Fruit fly (Drosophila melanogaster) S2 (cell line): ENCODE measurements around the gene Rrp40.

Experiments used
- CG8478 ChIP-seq: fragments of >200 bp; optimal IDR thresholded peaks from 2 replicates; lab custom pipeline; 2018
- CTCF ChIP-seq, 2 experiments: fragments of >200 bp; optimal IDR thresholded peaks; 2 replicates each; lab custom pipeline; 2018

DNA sequence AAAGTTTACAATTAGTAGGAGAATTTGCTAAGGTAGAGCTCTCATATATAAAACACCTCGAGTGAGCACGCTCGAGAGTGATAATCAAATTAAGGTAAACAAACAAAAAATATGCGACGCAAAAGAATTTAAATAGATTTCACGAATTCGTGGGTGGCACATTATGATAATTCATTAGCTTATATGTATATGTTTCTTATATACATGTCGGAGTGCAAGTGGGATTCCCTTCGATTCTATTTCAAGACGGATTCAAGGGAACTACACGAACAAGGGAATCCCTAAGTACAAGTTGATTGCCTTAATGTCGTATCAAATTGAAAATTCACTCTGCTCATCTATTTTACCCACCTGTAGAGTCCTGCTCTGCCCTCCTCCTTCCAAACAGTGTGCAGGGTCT lies 11.3 kb upstream of the Rrp40 start:
- TF ChIP-seq CG8478 (lab: Kevin White, UChicago) (no peak), CTCF (optimal IDR thresholded peaks at IDR 0.05; lab: Kevin White, UChicago) (no peak)
